Fruit fly (Drosophila melanogaster) whole organism, embryonic: ENCODE measurements around the gene CG15483.

Experiments
- Aef1 ChIP-seq: fragments of 200-800 bp; sonication (Bioruptor generic); IDR thresholded peaks from 3 replicates; pipeline ENCODE4 v1.3.6; 2022; ENCODE audit warnings: missing biosample characterization, missing genetic modification characterization
- CG10209 ChIP-seq: fragments of 200-800 bp; sonication (Bioruptor generic); optimal IDR thresholded peaks from 3 replicates; lab custom pipeline; 2017; ENCODE audit warnings: missing biosample characterization, mild to moderate bottlenecking, missing genetic modification characterization, missing genetic modification reagents
- CG11398 ChIP-seq: fragments of 200-800 bp; sonication (Bioruptor generic); optimal IDR thresholded peaks from 2 replicates; lab custom pipeline; 2016; ENCODE audit warnings: missing biosample characterization, missing genetic modification characterization
- CG12391 ChIP-seq: fragments of 200-800 bp; sonication (Bioruptor generic); optimal IDR thresholded peaks from 3 replicates; lab custom pipeline; 2018; ENCODE audit warnings: missing biosample characterization, mild to moderate bottlenecking, missing genetic modification characterization, moderate library complexity
- CG13287 ChIP-seq: fragments of 200-800 bp; sonication (Bioruptor generic); IDR thresholded peaks from 2 replicates; pipeline ENCODE4 v1.3.6; 2022; ENCODE audit warnings: missing biosample characterization, missing genetic modification characterization; ENCODE audit not compliant: partially characterized antibody
- CG14965 ChIP-seq: fragments of 200-800 bp; sonication (Bioruptor generic); optimal IDR thresholded peaks from 2 replicates; lab custom pipeline; 2016; ENCODE audit warnings: missing biosample characterization, missing genetic modification characterization, borderline replicate concordance
- CG15011 ChIP-seq: fragments of 200-800 bp; sonication (Bioruptor generic); optimal IDR thresholded peaks from 3 replicates; lab custom pipeline; 2018; ENCODE audit warnings: missing biosample characterization, mild to moderate bottlenecking, missing genetic modification characterization
- CG17328 ChIP-seq: fragments of 200-800 bp; sonication (Bioruptor generic); IDR thresholded peaks from 2 replicates; pipeline ENCODE4 v1.3.6; 2022; ENCODE audit warnings: missing biosample characterization, missing genetic modification characterization
- CG17829 ChIP-seq: fragments of 200-800 bp; optimal IDR thresholded peaks from 2 replicates; lab custom pipeline; 2019; ENCODE audit warnings: missing biosample characterization, mild to moderate bottlenecking, missing genetic modification characterization, moderate library complexity
- CG18599 ChIP-seq: fragments of 200-800 bp; sonication (Bioruptor generic); optimal IDR thresholded peaks from 3 replicates; lab custom pipeline; 2017; ENCODE audit warnings: missing biosample characterization, missing genetic modification characterization, mild to moderate bottlenecking, moderate library complexity, missing genetic modification reagents
- CG2116 ChIP-seq: fragments of 200-800 bp; sonication (Bioruptor generic); optimal IDR thresholded peaks from 3 replicates; lab custom pipeline; 2018; ENCODE audit warnings: missing biosample characterization, mild to moderate bottlenecking, missing genetic modification characterization
- CG4282 ChIP-seq: fragments of 200-800 bp; sonication (Bioruptor generic); optimal IDR thresholded peaks from 2 replicates; lab custom pipeline; 2016; ENCODE audit warnings: missing biosample characterization, missing genetic modification characterization
- CG4328 ChIP-seq: fragments of 200-800 bp; sonication (Bioruptor generic); optimal IDR thresholded peaks from 3 replicates; lab custom pipeline; 2017; ENCODE audit warnings: missing biosample characterization, missing genetic modification reagents, missing genetic modification characterization
- CG4360 ChIP-seq: fragments of 200-800 bp; sonication (Bioruptor generic); IDR thresholded peaks from 2 replicates; pipeline ENCODE4 v1.3.6; 2022; ENCODE audit warnings: missing biosample characterization, missing genetic modification characterization
- CG8388 ChIP-seq: fragments of 200-800 bp; sonication (Bioruptor generic); optimal IDR thresholded peaks from 2 replicates; lab custom pipeline; 2019; ENCODE audit warnings: missing biosample characterization, mild to moderate bottlenecking, missing genetic modification characterization, moderate library complexity
- CG9797 ChIP-seq: fragments of 200-800 bp; sonication (Bioruptor generic); optimal IDR thresholded peaks from 3 replicates; lab custom pipeline; 2018; ENCODE audit warnings: missing biosample characterization, mild to moderate bottlenecking, missing genetic modification characterization
- Dp ChIP-seq: fragments of 200-800 bp; sonication (Bioruptor generic); optimal IDR thresholded peaks from 2 replicates; lab custom pipeline; 2018; ENCODE audit warnings: missing biosample characterization, mild to moderate bottlenecking, missing genetic modification characterization, moderate library complexity
- Drgx ChIP-seq: fragments of 200-800 bp; sonication (Bioruptor generic); IDR thresholded peaks from 2 replicates; pipeline ENCODE4 v1.3.6; 2022; ENCODE audit warnings: missing biosample characterization, missing genetic modification characterization
- HLH4C ChIP-seq: fragments of 200-800 bp; sonication (Bioruptor generic); IDR thresholded peaks from 3 replicates; pipeline ENCODE4 v1.3.6; 2022; ENCODE audit warnings: missing biosample characterization, missing genetic modification characterization; ENCODE audit not compliant: partially characterized antibody
- MBD-R2 ChIP-seq: fragments of 200-800 bp; sonication (Bioruptor generic); IDR thresholded peaks from 2 replicates; pipeline ENCODE4 v1.3.6; 2022; ENCODE audit warnings: missing biosample characterization, missing genetic modification characterization
- Nf-YB ChIP-seq: fragments of 200-800 bp; sonication (Bioruptor generic); optimal IDR thresholded peaks from 3 replicates; lab custom pipeline; 2019; ENCODE audit warnings: missing biosample characterization, mild to moderate bottlenecking, missing genetic modification characterization, moderate library complexity
- NfI ChIP-seq: fragments of 200-800 bp; sonication (Bioruptor generic); optimal IDR thresholded peaks from 3 replicates; lab custom pipeline; 2018; ENCODE audit warnings: missing biosample characterization, mild to moderate bottlenecking, missing genetic modification characterization, moderate library complexity
- Side ChIP-seq: fragments of 200-800 bp; sonication (Bioruptor generic); optimal IDR thresholded peaks from 2 replicates; lab custom pipeline; 2016; ENCODE audit warnings: missing biosample characterization, missing genetic modification characterization
- Sox100B ChIP-seq: fragments of 200-800 bp; sonication (Bioruptor generic); optimal IDR thresholded peaks from 3 replicates; lab custom pipeline; 2018; ENCODE audit warnings: missing biosample characterization, mild to moderate bottlenecking, missing genetic modification characterization
- amos ChIP-seq: fragments of 200-800 bp; sonication (Bioruptor generic); IDR thresholded peaks from 2 replicates; pipeline ENCODE4 v1.3.6; 2022; ENCODE audit warnings: missing biosample characterization, missing genetic modification characterization; ENCODE audit not compliant: partially characterized antibody
- bigmax ChIP-seq: fragments of 200-800 bp; sonication (Bioruptor generic); optimal IDR thresholded peaks from 2 replicates; lab custom pipeline; 2018; ENCODE audit warnings: missing biosample characterization, mild to moderate bottlenecking, missing genetic modification characterization
- br ChIP-seq: fragments of >200 bp; optimal IDR thresholded peaks from 2 replicates; lab custom pipeline; 2017
- crol ChIP-seq: fragments of 200-800 bp; sonication (Bioruptor generic); IDR thresholded peaks from 2 replicates; pipeline ENCODE4 v1.3.6; 2022; ENCODE audit warnings: missing biosample characterization, missing genetic modification characterization
- esg ChIP-seq: fragments of 200-800 bp; sonication (Bioruptor generic); conservative IDR thresholded peaks from 2 replicates; pipeline ENCODE4 v1.3.6; 2022; ENCODE audit warnings: missing biosample characterization, missing genetic modification characterization
- ken ChIP-seq: fragments of 200-800 bp; sonication (Bioruptor generic); IDR thresholded peaks from 3 replicates; pipeline ENCODE4 v1.3.6; 2022; ENCODE audit warnings: missing biosample characterization, missing genetic modification characterization
- kni ChIP-seq: fragments of 200-800 bp; sonication (Bioruptor generic); optimal IDR thresholded peaks from 3 replicates; lab custom pipeline; 2017; ENCODE audit warnings: mild to moderate bottlenecking, missing biosample characterization, missing genetic modification reagents, missing genetic modification characterization
- lilli ChIP-seq: fragments of 200-800 bp; sonication (Bioruptor generic); optimal IDR thresholded peaks from 3 replicates; lab custom pipeline; 2016; ENCODE audit warnings: missing biosample characterization, missing genetic modification characterization
- org-1 ChIP-seq: fragments of 200-800 bp; sonication (Bioruptor generic); optimal IDR thresholded peaks from 2 replicates; lab custom pipeline; 2017; ENCODE audit warnings: missing biosample characterization, missing genetic modification characterization
- pan ChIP-seq, 4 experiments: fragments of >200 bp in 3 of 4; fragments of 200-800 bp in 1 of 4; sonication (Bioruptor generic) in 1 of 4; optimal IDR thresholded peaks in 3 of 4; IDR thresholded peaks in 1 of 4; 2 replicates each; pipeline versions ENCODE4 v1.3.6 to Lab custom; 2017 to 2022; ENCODE audit warnings: missing biosample characterization in 2 of 4, missing genetic modification characterization in 2 of 4, mixed read lengths in 1 of 4
- pb ChIP-seq: fragments of 200-800 bp; sonication (Bioruptor generic); optimal IDR thresholded peaks from 3 replicates; lab custom pipeline; 2016; ENCODE audit warnings: missing biosample characterization, missing genetic modification characterization
- schlank ChIP-seq: fragments of 200-800 bp; sonication (Bioruptor generic); optimal IDR thresholded peaks from 2 replicates; lab custom pipeline; 2018; ENCODE audit warnings: missing biosample characterization, mild to moderate bottlenecking, missing genetic modification characterization
- sens ChIP-seq: fragments of 200-800 bp; sonication (Bioruptor generic); peaks from one replicate; lab custom pipeline; 2016; ENCODE audit warnings: missing biosample characterization, missing genetic modification characterization
- sna ChIP-seq: fragments of 200-800 bp; sonication (Bioruptor generic); IDR thresholded peaks from 2 replicates; pipeline ENCODE4 v1.3.6; 2022; ENCODE audit warnings: missing biosample characterization, missing genetic modification characterization; ENCODE audit not compliant: partially characterized antibody
- stwl ChIP-seq: fragments of 200-800 bp; sonication (Bioruptor generic); optimal IDR thresholded peaks from 3 replicates; lab custom pipeline; 2018; ENCODE audit warnings: missing biosample characterization, mild to moderate bottlenecking, missing genetic modification characterization, moderate library complexity
- trem ChIP-seq: fragments of 200-800 bp; optimal IDR thresholded peaks from 3 replicates; lab custom pipeline; 2019; ENCODE audit warnings: missing biosample characterization, mild to moderate bottlenecking, missing genetic modification characterization, moderate library complexity
- unc-4 ChIP-seq: fragments of 200-800 bp; sonication (Bioruptor generic); IDR thresholded peaks from 2 replicates; pipeline ENCODE4 v1.3.6; 2022; ENCODE audit warnings: missing biosample characterization, missing genetic modification characterization; ENCODE audit not compliant: partially characterized antibody
- usp ChIP-seq: fragments of >200 bp; optimal IDR thresholded peaks from 2 replicates; lab custom pipeline; 2017; ENCODE audit warnings: missing biosample characterization, missing genetic modification characterization
- wek ChIP-seq: fragments of 200-800 bp; sonication (Bioruptor generic); optimal IDR thresholded peaks from 3 replicates; lab custom pipeline; 2018; ENCODE audit warnings: missing biosample characterization, mild to moderate bottlenecking, missing genetic modification characterization, moderate library complexity
- zen ChIP-seq: fragments of 200-800 bp; sonication (Bioruptor generic); optimal IDR thresholded peaks from 3 replicates; lab custom pipeline; 2018; ENCODE audit warnings: missing biosample characterization, mild to moderate bottlenecking, missing genetic modification characterization, moderate library complexity
- zen2 ChIP-seq: fragments of 200-800 bp; sonication (Bioruptor generic); IDR thresholded peaks from 3 replicates; pipeline ENCODE4 v1.3.6; 2022; ENCODE audit warnings: missing biosample characterization, missing genetic modification characterization; ENCODE audit not compliant: partially characterized antibody

The CG15483 gene

DNA sequence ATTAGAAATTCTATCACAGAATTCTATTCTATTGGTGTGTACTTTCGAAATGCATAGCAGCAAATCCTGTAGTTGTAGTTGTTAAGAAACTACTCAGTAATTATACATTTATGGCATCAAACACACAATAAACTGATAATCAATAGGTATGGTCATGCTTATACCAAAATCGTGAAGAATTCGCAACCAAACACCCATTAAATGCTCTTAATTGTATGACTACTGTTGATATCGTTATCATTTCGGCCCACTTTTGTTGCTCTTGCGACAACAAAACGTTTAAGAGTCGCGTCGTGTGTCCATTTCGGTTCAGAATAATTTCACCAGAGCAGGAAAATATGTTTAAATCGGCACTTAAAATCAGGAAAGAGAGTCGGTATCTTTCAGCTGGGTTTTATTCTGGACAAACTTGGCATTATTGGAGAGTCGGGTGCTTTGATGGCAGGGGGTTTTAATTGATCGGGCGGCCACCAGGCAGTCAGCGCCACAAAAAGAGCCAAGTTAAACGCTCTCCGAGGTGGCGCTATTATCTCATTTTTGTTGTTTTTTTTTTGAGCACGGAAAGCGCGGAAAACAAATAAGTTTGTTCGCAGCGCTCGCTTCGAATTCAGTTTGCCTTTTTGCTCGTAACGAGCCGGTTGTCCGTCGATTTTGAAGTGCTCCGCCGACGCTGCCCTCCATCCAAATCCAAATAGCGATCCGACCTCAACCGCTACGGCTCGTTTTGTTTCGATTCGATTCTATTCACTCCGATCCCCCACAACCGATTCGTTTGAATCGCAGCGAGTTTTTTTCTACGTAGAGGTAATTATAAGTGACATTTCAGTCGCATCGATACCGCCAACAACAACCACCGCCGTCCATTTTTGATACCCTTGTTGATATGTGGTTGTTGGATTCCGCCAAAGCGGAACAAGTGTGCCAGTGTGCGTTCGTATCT is 42.9 kb downstream of the CG15483 start, which contains the start of gene MRP (continued):
- TF ChIP-seq HLH4C (GFP tag; lab: Robert Waterston, UW) (peak; percentile 51; the same call in 1 of the 3 replicates), Drgx (GFP tag; lab: Robert Waterston, UW) (peak; percentile 49; the same call in 1 of the 2 replicates), unc-4 (peak; percentile 41; the same call in 1 of the 2 replicates), bigmax (GFP tag; lab: Kevin White, UChicago) (no peak), CG4360 (GFP tag; lab: Robert Waterston, UW) (peak; percentile 87), zen2 (GFP tag; lab: Robert Waterston, UW) (0 out of 3 replicates have a peak, but pooled peaks have one; percentile 24), Aef1 (peak; percentile 28; the same call in 1 of the 3 replicates)
- TF ChIP-seq, all 482 proteins: peak for 77

DNA sequence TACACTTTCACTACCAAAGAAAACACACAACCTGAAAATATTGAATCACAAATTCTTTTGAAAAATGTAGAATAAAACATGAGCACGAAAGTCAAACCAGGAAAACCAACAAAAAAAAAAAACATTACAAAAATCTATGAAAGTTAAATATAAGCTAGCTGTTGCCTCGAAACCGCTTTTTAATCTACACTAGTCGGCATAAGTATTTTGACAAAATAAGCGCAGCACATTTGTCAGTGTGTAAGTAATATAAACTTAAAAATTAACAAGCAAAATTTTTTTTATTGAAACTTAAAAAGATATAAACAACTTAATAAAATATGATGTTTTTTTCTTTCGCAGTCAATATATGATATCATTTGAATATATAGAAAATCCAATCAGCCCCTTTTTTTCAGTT is 48.8 kb downstream of the CG15483 start, which contains the start of gene CG5787:
Gene CG5787, minus strand, starts transcription at position 101 of the 400 bp plus-strand sequence.
- TF ChIP-seq pan (optimal IDR thresholded peaks at IDR 0.05; lab: Kevin White, UChicago) (no peak), pan (GFP tag; optimal IDR thresholded peaks at IDR 0.05 in 1 of 2, IDR thresholded peaks at IDR 0.05 in 1 of 2) (no peak), wek (no peak), ken (no peak), CG11398 (no peak), CG18599 (GFP tag; lab: Kevin White, UChicago) (no peak), CG15011 (GFP tag; lab: Kevin White, UChicago) (no peak), esg (GFP tag; lab: Robert Waterston, UW) (no peak), br (lab: Kevin White, UChicago) (no peak), CG17328 (no peak), CG8388 (GFP tag; lab: Kevin White, UChicago) (peak; percentile 19), sens (GFP tag; lab: Kevin White, UChicago) (peak; percentile 39), CG10209 (no peak), CG4282 (GFP tag; lab: Kevin White, UChicago) (no peak), zen2 (GFP tag; lab: Robert Waterston, UW) (no peak), Nf-YB (GFP tag; lab: Kevin White, UChicago) (no peak), kni (GFP tag; lab: Kevin White, UChicago) (no peak), CG13287 (GFP tag; lab: Robert Waterston, UW) (no peak)

DNA sequence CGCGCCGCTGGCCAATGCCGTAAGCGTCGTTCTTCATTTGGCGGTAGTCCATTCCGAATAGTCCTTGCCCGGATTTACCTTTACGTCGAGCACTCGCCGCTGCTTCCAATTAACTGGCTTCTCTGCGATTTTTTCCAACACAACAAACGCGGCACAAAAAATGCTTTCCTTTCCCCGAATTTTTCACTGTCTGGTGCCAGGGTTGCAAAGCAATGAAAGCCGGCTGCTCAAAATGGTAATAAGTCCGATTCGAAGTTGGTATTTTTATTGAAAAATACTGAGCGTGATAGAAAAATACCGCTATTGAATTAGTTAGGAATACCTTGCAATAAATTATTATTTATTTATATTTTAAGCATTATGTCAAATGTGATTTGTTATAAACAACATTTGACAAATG is 49.4 kb downstream of the CG15483 start:
- TF ChIP-seq lilli (GFP tag; lab: Kevin White, UChicago) (peak; percentile 27), sna (GFP tag; lab: Robert Waterston, UW) (0 out of 2 replicates have a peak, but pooled peaks have one; percentile 15), CG14965 (GFP tag; lab: Kevin White, UChicago) (no peak), MBD-R2 (GFP tag; lab: Robert Waterston, UW) (peak; percentile 84), usp (no peak), org-1 (GFP tag; lab: Kevin White, UChicago) (no peak), pb (GFP tag; lab: Kevin White, UChicago) (no peak), Dp (GFP tag; lab: Kevin White, UChicago) (peak; percentile 26), CG17829 (tag; lab: Kevin White, UChicago) (peak; percentile 52), Sox100B (GFP tag; lab: Kevin White, UChicago) (no peak), CG4328 (no peak), schlank (tag; lab: Kevin White, UChicago) (no peak), Side (GFP tag; lab: Kevin White, UChicago) (no peak), NfI (GFP tag; lab: Kevin White, UChicago) (peak; percentile 3), zen (tag; lab: Kevin White, UChicago) (peak; percentile 10), CG9797 (GFP tag; lab: Kevin White, UChicago) (peak; percentile 79), CG12391 (tag; lab: Kevin White, UChicago) (no peak), stwl (tag; lab: Kevin White, UChicago) (peak; percentile 84), trem (peak; percentile 69), amos (GFP tag; lab: Robert Waterston, UW) (no peak), CG11398 (no peak), CG2116 (GFP tag; lab: Kevin White, UChicago) (peak; percentile 93), crol (peak; percentile 32; the same call in 1 of the 2 replicates)
